Worm (Caenorhabditis elegans) whole organism, L4/young adult: ENCODE measurements around the gene T13H10.2.

ENCODE experiments used
- W03F9.2 ChIP-seq: fragments of 150-350 bp; optimal IDR thresholded peaks from 2 replicates; lab custom pipeline; 2014; ENCODE audit warnings: missing biosample characterization, missing genetic modification characterization
- dao-5 ChIP-seq: sonication (generic microtip); optimal IDR thresholded peaks from 2 replicates; lab custom pipeline; 2016; ENCODE audit warnings: missing genotype, missing genetic modification characterization, moderate library complexity, missing compliant biosample characterization
- him-1 ChIP-seq: sonication (generic microtip); optimal IDR thresholded peaks from 2 replicates; lab custom pipeline; 2016; ENCODE audit warnings: missing genotype, missing genetic modification reagents, missing genetic modification characterization, missing compliant biosample characterization

DNA sequence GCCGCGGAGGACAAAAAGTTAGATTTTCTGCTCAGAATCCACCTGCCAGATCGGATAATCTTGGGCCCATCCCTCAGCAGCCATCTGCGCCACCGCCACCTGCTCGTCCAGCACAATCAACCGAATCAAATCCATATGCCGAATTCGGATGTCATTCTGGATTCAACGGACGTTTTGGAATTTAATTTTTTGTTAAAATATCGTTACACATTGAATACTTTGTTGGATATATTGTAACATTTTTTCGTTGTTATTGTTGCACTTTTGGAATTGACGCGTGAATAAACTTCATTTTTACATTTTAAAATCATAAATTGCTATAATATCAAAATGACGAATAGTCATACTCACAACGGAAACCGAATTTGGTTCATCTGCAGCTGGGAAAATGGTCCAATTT, 30.5 kb upstream of the T13H10.2 start, which contains the start of gene spe-29:
- TF ChIP-seq W03F9.2: no peak
- no peak for TF ChIP-seq dao-5
- TF ChIP-seq him-1 (tag; lab: Kevin White, UChicago): no peak
